Comparison of ENCODE assay signal across 1 fruit fly cellular context in the genomic region with DNA sequence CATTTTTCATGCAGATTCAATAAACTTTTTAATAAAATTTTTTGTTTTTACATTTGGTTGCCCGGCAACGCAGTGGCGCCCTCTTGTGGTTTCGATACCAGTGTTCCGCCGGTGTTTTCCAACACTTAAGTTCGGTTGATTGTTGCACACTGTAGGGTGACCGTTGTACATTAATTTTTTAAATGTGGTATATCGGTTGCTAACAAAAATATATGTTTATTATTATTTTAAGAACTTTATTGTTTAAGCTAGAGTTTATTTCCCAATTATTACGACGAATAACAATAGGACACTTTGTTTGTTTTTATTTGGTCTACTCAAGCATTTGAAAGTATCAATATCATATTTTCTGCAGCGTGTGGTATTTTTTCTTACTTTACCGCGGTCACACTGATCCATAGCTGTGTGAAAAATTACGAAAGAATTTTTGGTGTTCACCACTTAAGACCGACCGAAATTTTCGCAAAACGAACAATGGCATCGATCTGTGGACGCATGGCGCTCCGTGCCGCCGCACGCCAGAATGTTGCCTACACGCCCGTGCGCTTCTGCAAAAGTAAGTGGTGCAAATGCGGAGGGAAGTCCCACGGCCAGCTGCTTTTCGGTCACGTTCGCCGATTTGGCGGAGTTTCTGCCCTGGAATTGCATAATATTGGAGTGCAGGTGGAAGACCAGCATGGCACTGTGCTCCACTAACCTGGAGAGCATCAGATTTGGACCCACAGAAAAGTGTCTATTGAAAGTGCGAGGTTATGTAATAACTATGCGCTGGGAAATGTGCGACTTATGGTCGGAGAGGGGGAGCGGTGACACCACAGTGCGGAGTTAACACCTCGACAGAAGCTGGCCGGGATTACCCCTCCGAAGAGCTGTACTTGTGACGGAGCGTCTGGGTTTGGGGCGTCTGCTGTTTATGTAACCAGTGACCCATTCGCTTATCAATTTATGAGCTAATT.
TF ChIP-seq lines count a peak whose summit lies in the region.

IFT52 (minus strand) TSS at position 74 of the 956 bp plus-strand sequence.
COX5B (plus strand) TSS at position 372 of the 956 bp plus-strand sequence.

TF ChIP-seq in whole organism, embryonic, 481 proteins besides CTCF, POLR2A, EP300 and RAD21 (continued from another document and continues in another):
- TF ChIP-seq Dll (GFP tag; IDR thresholded peaks at IDR 0.05; lab: Robert Waterston, UW; ENCODE audit: partially characterized antibody) (peak; percentile 68; the same call in 3 of the 4 replicates), CG2120 (GFP tag; optimal IDR thresholded peaks at IDR 0.05; lab: Kevin White, UChicago) (peak; percentile 2), dpn (GFP tag; optimal IDR thresholded peaks at IDR 0.05; lab: Kevin White, UChicago) (peak; percentile 57 to 77), phol (tag; optimal IDR thresholded peaks at IDR 0.05; lab: Kevin White, UChicago) (peak; percentile 72), NfI (GFP tag; optimal IDR thresholded peaks at IDR 0.05; lab: Kevin White, UChicago) (peak; percentile 75), dmrt11E (tag; optimal IDR thresholded peaks at IDR 0.05; lab: Kevin White, UChicago) (peak; percentile 22), Bteb2 (GFP tag; optimal IDR thresholded peaks at IDR 0.05; lab: Kevin White, UChicago) (peak; percentile 48), pnt (GFP tag; optimal IDR thresholded peaks at IDR 0.05; lab: Kevin White, UChicago) (peak; percentile 55), Dbx (GFP tag; IDR thresholded peaks at IDR 0.05; lab: Robert Waterston, UW) (peak; percentile 87), Xrp1 (GFP tag; IDR thresholded peaks at IDR 0.05; lab: Robert Waterston, UW) (peak; percentile 48; the same call in 1 of the 2 replicates), Six4 (GFP tag; optimal IDR thresholded peaks at IDR 0.05; lab: Kevin White, UChicago) (peak; percentile 32), CG18764 (GFP tag; optimal IDR thresholded peaks at IDR 0.05; lab: Kevin White, UChicago) (peak; percentile 69), CG14710 (tag; optimal IDR thresholded peaks at IDR 0.05; lab: Kevin White, UChicago) (peak; percentile 86), fd64A (GFP tag; optimal IDR thresholded peaks at IDR 0.05; lab: Kevin White, UChicago) (no peak), Blimp-1 (GFP tag; optimal IDR thresholded peaks at IDR 0.05; lab: Kevin White, UChicago) (peak; percentile 41), inv (GFP tag; IDR thresholded peaks at IDR 0.05; lab: Robert Waterston, UW; ENCODE audit: partially characterized antibody) (no peak), unpg (GFP tag; optimal IDR thresholded peaks at IDR 0.05; lab: Kevin White, UChicago) (peak; percentile 38), lov (optimal IDR thresholded peaks at IDR 0.05; lab: Kevin White, UChicago) (no peak), lov (GFP tag; IDR thresholded peaks at IDR 0.05; lab: Robert Waterston, UW) (peak; percentile 44; the same call in 1 of the 3 replicates), ranshi (GFP tag; IDR thresholded peaks at IDR 0.05; lab: Robert Waterston, UW) (peak; percentile 93), MTF-1 (GFP tag; optimal IDR thresholded peaks at IDR 0.05; lab: Kevin White, UChicago; ENCODE audit: borderline replicate concordance) (peak; percentile 22), CG16779 (GFP tag; IDR thresholded peaks at IDR 0.05; lab: Robert Waterston, UW) (peak; percentile 31; the same call in 1 of the 2 replicates), Vsx1 (GFP tag; optimal IDR thresholded peaks at IDR 0.05; lab: Kevin White, UChicago) (no peak), tgo (GFP tag; IDR thresholded peaks at IDR 0.05; lab: Robert Waterston, UW) (peak; percentile 42; the same call in 1 of the 3 replicates), CG4404 (GFP tag; IDR thresholded peaks at IDR 0.05; lab: Robert Waterston, UW) (peak; percentile 47), CG13775 (GFP tag; optimal IDR thresholded peaks at IDR 0.05; lab: Kevin White, UChicago) (peak; percentile 41), crol (GFP tag; IDR thresholded peaks at IDR 0.05; lab: Robert Waterston, UW) (peak; percentile 86), HHEX (GFP tag; optimal IDR thresholded peaks at IDR 0.05; lab: Kevin White, UChicago) (peak; percentile 58), CG3838 (GFP tag; optimal IDR thresholded peaks at IDR 0.05; lab: Kevin White, UChicago) (no peak), CG14667 (GFP tag; IDR thresholded peaks at IDR 0.05; lab: Robert Waterston, UW) (peak; percentile 42), fd102C (GFP tag; optimal IDR thresholded peaks at IDR 0.05; lab: Kevin White, UChicago) (no peak), Ptx1 (GFP tag; IDR thresholded peaks at IDR 0.05; lab: Robert Waterston, UW) (peak; percentile 59), lab (GFP tag; optimal IDR thresholded peaks at IDR 0.05; lab: Kevin White, UChicago) (peak; percentile 73), sd (tag; optimal IDR thresholded peaks at IDR 0.05; lab: Kevin White, UChicago) (peak; percentile 57), sqz (GFP tag; optimal IDR thresholded peaks at IDR 0.05; lab: Kevin White, UChicago) (peak; percentile 51), CG13287 (GFP tag; IDR thresholded peaks at IDR 0.05; lab: Robert Waterston, UW; ENCODE audit: partially characterized antibody) (peak; percentile 57), CG6254 (GFP tag; optimal IDR thresholded peaks at IDR 0.05; lab: Kevin White, UChicago) (peak; percentile 80), row (GFP tag; IDR thresholded peaks at IDR 0.05; lab: Robert Waterston, UW) (peak; percentile 43; the same call in 1 of the 3 replicates), CG8089 (GFP tag; optimal IDR thresholded peaks at IDR 0.05; lab: Kevin White, UChicago) (no peak), CG11695 (GFP tag; IDR thresholded peaks at IDR 0.05; lab: Robert Waterston, UW) (no peak), CG10147 (GFP tag; optimal IDR thresholded peaks at IDR 0.05; lab: Kevin White, UChicago) (peak; percentile 44), bsh (GFP tag; optimal IDR thresholded peaks at IDR 0.05; lab: Kevin White, UChicago) (peak in 1 of 2 experiments; percentile 40), CG3163 (GFP tag; optimal IDR thresholded peaks at IDR 0.05; lab: Kevin White, UChicago) (peak; percentile 18), tx (GFP tag; optimal IDR thresholded peaks at IDR 0.05; lab: Kevin White, UChicago) (no peak), D19A (tag; optimal IDR thresholded peaks at IDR 0.05; lab: Kevin White, UChicago) (peak; percentile 33), CG43689 (GFP tag; IDR thresholded peaks at IDR 0.05; lab: Robert Waterston, UW) (no peak), CG9727 (GFP tag; optimal IDR thresholded peaks at IDR 0.05; lab: Kevin White, UChicago) (peak; percentile 37), CG4617 (GFP tag; optimal IDR thresholded peaks at IDR 0.05; lab: Kevin White, UChicago; ENCODE audit: borderline replicate concordance) (peak; percentile 60), CG17568 (GFP tag; optimal IDR thresholded peaks at IDR 0.05; lab: Kevin White, UChicago) (no peak), Ets65A (GFP tag; lab: Kevin White, UChicago) (peak; percentile 98), Tbp (GFP tag; optimal IDR thresholded peaks at IDR 0.05; lab: Kevin White, UChicago) (no peak), maf-S (GFP tag; optimal IDR thresholded peaks at IDR 0.05; lab: Kevin White, UChicago) (peak; percentile 33), sens (GFP tag; lab: Kevin White, UChicago) (peak; percentile 91), Pdp1 (GFP tag; optimal IDR thresholded peaks at IDR 0.05; lab: Kevin White, UChicago) (peak; percentile 62 to 98), gcm (GFP tag; optimal IDR thresholded peaks at IDR 0.05; lab: Kevin White, UChicago) (no peak), grn (GFP tag; optimal IDR thresholded peaks at IDR 0.05; lab: Kevin White, UChicago) (peak; percentile 14), CG17359 (tag; optimal IDR thresholded peaks at IDR 0.05; lab: Kevin White, UChicago) (peak; percentile 68), CG17612 (GFP tag; IDR thresholded peaks at IDR 0.05; lab: Robert Waterston, UW) (0 out of 2 replicates have a peak, but pooled peaks have one; percentile 37), lmd (GFP tag; IDR thresholded peaks at IDR 0.05; lab: Robert Waterston, UW) (peak; percentile 68), Eip74EF (GFP tag; optimal IDR thresholded peaks at IDR 0.05; lab: Kevin White, UChicago) (no peak), trh (GFP tag; optimal IDR thresholded peaks at IDR 0.05; lab: Kevin White, UChicago) (peak; percentile 68), sug (tag; optimal IDR thresholded peaks at IDR 0.05; lab: Kevin White, UChicago) (peak; percentile 60), CG9876 (GFP tag; optimal IDR thresholded peaks at IDR 0.05; lab: Kevin White, UChicago) (no peak), CG12942 (GFP tag; optimal IDR thresholded peaks at IDR 0.05; lab: Kevin White, UChicago) (peak; percentile 46), CG8290 (GFP tag; optimal IDR thresholded peaks at IDR 0.05; lab: Kevin White, UChicago) (peak; percentile 84), CG8290 (tag; optimal IDR thresholded peaks at IDR 0.05; lab: Kevin White, UChicago) (peak; percentile 16 to 61), Oaz (GFP tag; IDR thresholded peaks at IDR 0.05; lab: Robert Waterston, UW) (peak; percentile 7; the same call in 1 of the 2 replicates), CG9817 (tag; optimal IDR thresholded peaks at IDR 0.05; lab: Kevin White, UChicago) (peak; percentile 72), MBD-R2 (GFP tag; IDR thresholded peaks at IDR 0.05; lab: Robert Waterston, UW) (peak; percentile 65), gfzf (GFP tag; optimal IDR thresholded peaks at IDR 0.05; lab: Kevin White, UChicago) (peak; percentile 76), CG11504 (tag; optimal IDR thresholded peaks at IDR 0.05; lab: Kevin White, UChicago) (peak; percentile 67), CG15514 (GFP tag; optimal IDR thresholded peaks at IDR 0.05; lab: Kevin White, UChicago) (peak; percentile 69), Drgx (GFP tag; IDR thresholded peaks at IDR 0.05; lab: Robert Waterston, UW) (no peak), zfh2 (GFP tag; optimal IDR thresholded peaks at IDR 0.05; lab: Kevin White, UChicago) (no peak), CG11456 (GFP tag; IDR thresholded peaks at IDR 0.05; lab: Robert Waterston, UW) (peak; percentile 92), CG31441 (GFP tag; IDR thresholded peaks at IDR 0.05; lab: Robert Waterston, UW) (peak; percentile 61), Poxn (GFP tag; IDR thresholded peaks at IDR 0.05; lab: Robert Waterston, UW) (no peak), tio (GFP tag; optimal IDR thresholded peaks at IDR 0.05; lab: Kevin White, UChicago) (no peak), Opbp (GFP tag; IDR thresholded peaks at IDR 0.05; lab: Robert Waterston, UW; ENCODE audit: partially characterized antibody) (peak; percentile 56; the same call in 2 of the 3 replicates), CG9609 (GFP tag; optimal IDR thresholded peaks at IDR 0.05; lab: Kevin White, UChicago) (no peak), Dip2 (GFP tag; IDR thresholded peaks at IDR 0.05; lab: Robert Waterston, UW) (no peak), tup (GFP tag; optimal IDR thresholded peaks at IDR 0.05; lab: Kevin White, UChicago) (peak; percentile 72), Sin3A (optimal IDR thresholded peaks at IDR 0.05; lab: Kevin White, UChicago) (peak; percentile 67), CHES-1-like (GFP tag; optimal IDR thresholded peaks at IDR 0.05; lab: Kevin White, UChicago) (no peak), jumu (GFP tag; optimal IDR thresholded peaks at IDR 0.05; lab: Kevin White, UChicago) (peak; percentile 77), CG10431 (GFP tag; optimal IDR thresholded peaks at IDR 0.05; lab: Kevin White, UChicago) (no peak), CG15073 (GFP tag; optimal IDR thresholded peaks at IDR 0.05; lab: Kevin White, UChicago) (no peak), Oli (tag; optimal IDR thresholded peaks at IDR 0.05; lab: Kevin White, UChicago) (no peak), emc (GFP tag; optimal IDR thresholded peaks at IDR 0.05; lab: Kevin White, UChicago) (peak; percentile 59), fru (optimal IDR thresholded peaks at IDR 0.05; lab: Kevin White, UChicago) (no peak), CG30403 (GFP tag; optimal IDR thresholded peaks at IDR 0.05; lab: Kevin White, UChicago) (peak; percentile 27), CG7271 (tag; optimal IDR thresholded peaks at IDR 0.05; lab: Kevin White, UChicago) (peak; percentile 38), pb (GFP tag; optimal IDR thresholded peaks at IDR 0.05; lab: Kevin White, UChicago) (peak; percentile 1), CG2678 (tag; optimal IDR thresholded peaks at IDR 0.05; lab: Kevin White, UChicago) (peak; percentile 46), abd-A (tag; optimal IDR thresholded peaks at IDR 0.05; lab: Kevin White, UChicago) (no peak), danr (GFP tag; IDR thresholded peaks at IDR 0.05; lab: Robert Waterston, UW) (no peak; the same call in 1 of the 2 replicates), slp2 (GFP tag; optimal IDR thresholded peaks at IDR 0.05; lab: Kevin White, UChicago) (peak; percentile 49), chm (GFP tag; IDR thresholded peaks at IDR 0.05; lab: Robert Waterston, UW) (no peak), caup (GFP tag; optimal IDR thresholded peaks at IDR 0.05; lab: Kevin White, UChicago; ENCODE audit: severe bottlenecking) (peak; percentile 70), HLH3B (GFP tag; IDR thresholded peaks at IDR 0.05; lab: Robert Waterston, UW) (0 out of 2 replicates have a peak, but pooled peaks have one; percentile 22), Doc3 (GFP tag; IDR thresholded peaks at IDR 0.05; lab: Robert Waterston, UW; ENCODE audit: partially characterized antibody) (peak; percentile 49; the same call in 1 of the 3 replicates), dimm (GFP tag; IDR thresholded peaks at IDR 0.05; lab: Robert Waterston, UW) (no peak), CG18011 (GFP tag; optimal IDR thresholded peaks at IDR 0.05; lab: Kevin White, UChicago) (peak; percentile 19), H2.0 (GFP tag; IDR thresholded peaks at IDR 0.05; lab: Robert Waterston, UW) (peak; percentile 59; the same call in 1 of the 2 replicates), C15 (GFP tag; IDR thresholded peaks at IDR 0.05; lab: Robert Waterston, UW) (0 out of 3 replicates have a peak, but pooled peaks have one; percentile 46), CG16813 (GFP tag; IDR thresholded peaks at IDR 0.05; lab: Robert Waterston, UW; ENCODE audit: partially characterized antibody) (peak; percentile 44), wek (GFP tag; optimal IDR thresholded peaks at IDR 0.05; lab: Kevin White, UChicago) (no peak), ro (GFP tag; IDR thresholded peaks at IDR 0.05; lab: Robert Waterston, UW) (no peak), pum (GFP tag; optimal IDR thresholded peaks at IDR 0.05; lab: Kevin White, UChicago) (peak; percentile 66), gsb (GFP tag; IDR thresholded peaks at IDR 0.05; lab: Robert Waterston, UW) (no peak), Dip3 (GFP tag; optimal IDR thresholded peaks at IDR 0.05; lab: Kevin White, UChicago) (peak; percentile 86), ERR (GFP tag; optimal IDR thresholded peaks at IDR 0.05; lab: Kevin White, UChicago) (peak; percentile 54), CG18476 (GFP tag; optimal IDR thresholded peaks at IDR 0.05; lab: Kevin White, UChicago) (peak; percentile 74), CG33557 (GFP tag; optimal IDR thresholded peaks at IDR 0.05; lab: Kevin White, UChicago) (no peak), exex (tag; optimal IDR thresholded peaks at IDR 0.05; lab: Kevin White, UChicago) (peak; percentile 7), ewg (GFP tag; optimal IDR thresholded peaks at IDR 0.05; lab: Kevin White, UChicago) (peak; percentile 3)
